Fruit fly (Drosophila melanogaster): ENCODE data around the gene CG1116.

DNA sequence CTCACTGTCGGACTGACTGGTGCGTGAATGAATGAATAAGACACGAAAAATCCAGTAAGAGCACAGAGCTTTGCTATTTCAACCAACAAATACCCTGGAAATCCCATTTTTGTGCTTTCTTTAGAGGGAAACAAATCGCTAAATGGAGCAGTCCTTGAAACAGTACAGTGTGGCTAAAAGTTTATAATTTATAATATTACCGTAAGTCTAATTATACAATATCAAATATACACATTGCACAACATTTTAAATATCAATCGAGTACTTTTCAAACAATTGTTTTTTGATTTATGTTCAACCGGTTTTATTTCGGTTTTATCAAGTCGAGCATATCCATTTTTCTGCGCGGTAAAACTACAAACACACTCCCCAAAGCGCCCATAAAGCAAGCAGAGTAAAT, 26.2 kb upstream of the CG1116 start:
- no peak for TF ChIP-seq Mio (GFP tag; optimal IDR thresholded peaks at IDR 0.05)
- TF ChIP-seq HLH106 (tag; optimal IDR thresholded peaks at IDR 0.05) = no peak
- TF ChIP-seq foxo (GFP tag; optimal IDR thresholded peaks at IDR 0.05) = no peak
- no peak for TF ChIP-seq br (GFP tag; optimal IDR thresholded peaks at IDR 0.05)
- no peak for TF ChIP-seq pan (optimal IDR thresholded peaks at IDR 0.05)
- no peak for TF ChIP-seq Hr78 (GFP tag; optimal IDR thresholded peaks at IDR 0.05)
- no peak for TF ChIP-seq rgr (GFP tag; optimal IDR thresholded peaks at IDR 0.05)
